Worm (Caenorhabditis elegans): ENCODE results near the gene C56C10.6.

DNA sequence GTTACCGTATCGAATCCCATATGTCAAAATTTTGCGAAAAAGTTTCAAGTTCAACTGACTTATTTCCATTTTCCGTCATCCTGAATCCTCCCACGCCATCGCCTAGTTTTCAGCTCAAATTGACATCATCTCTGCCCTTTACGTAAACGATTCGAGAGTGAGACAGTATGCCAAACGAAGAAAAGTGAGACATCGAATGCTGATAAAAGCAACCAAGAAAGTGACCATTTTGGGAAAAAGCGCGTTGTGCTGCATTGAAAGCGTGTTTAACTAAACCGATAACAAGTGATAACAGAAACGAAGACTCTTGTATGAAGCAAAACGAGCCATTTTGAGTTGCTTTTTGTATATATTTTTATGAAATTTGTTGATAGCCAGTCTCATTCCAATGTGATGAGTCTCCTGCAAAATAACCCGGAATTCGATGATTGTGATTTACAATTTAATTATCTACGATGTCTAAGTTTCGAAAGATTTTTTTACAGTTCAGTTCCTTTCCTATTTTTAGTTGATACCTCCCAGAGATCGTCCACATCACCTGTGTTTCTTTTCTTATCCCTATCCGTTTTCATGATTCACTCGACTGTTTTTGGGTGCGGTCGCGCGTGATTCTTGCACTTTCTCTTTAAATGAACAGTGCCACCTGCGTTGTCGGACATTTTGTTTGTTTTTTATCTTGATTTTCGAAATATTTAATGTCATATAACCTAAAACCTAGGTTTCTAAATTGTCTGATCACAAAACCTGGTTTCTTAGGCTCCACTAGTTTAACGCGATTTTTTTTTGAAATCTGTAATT is 34.3 kb upstream of the C56C10.6 start:
- TF ChIP-seq unc-62 (GFP tag; optimal IDR thresholded peaks at IDR 0.05) (no peak), egl-13 (tag; optimal IDR thresholded peaks at IDR 0.05) (no peak)
